Fruit fly (Drosophila melanogaster): ENCODE measurements around the gene CG14374.

DNA sequence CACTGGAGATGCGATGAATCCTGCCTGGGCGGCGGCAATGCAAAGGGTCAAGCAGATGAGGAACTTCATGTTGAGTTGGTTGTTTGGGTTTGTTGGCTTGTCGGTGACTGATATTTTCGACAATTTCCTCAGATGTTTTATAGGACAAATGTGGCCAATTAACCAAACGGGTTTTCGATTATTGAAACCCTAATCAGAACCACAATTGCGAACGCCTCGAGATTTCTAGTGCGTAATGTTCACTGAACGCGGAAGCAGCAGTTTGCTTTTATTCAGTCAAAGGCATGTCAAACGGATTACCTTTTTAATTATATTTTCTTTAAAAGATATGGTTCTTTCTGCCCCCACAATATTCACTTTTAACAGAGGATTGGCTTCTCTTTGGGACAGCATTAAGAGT lies at the start of gene CG14374:
- TF ChIP-seq CG7101 (tag; optimal IDR thresholded peaks at IDR 0.05) (no peak), CG5204 (GFP tag; optimal IDR thresholded peaks at IDR 0.05) (no peak), CG7045 (GFP tag; optimal IDR thresholded peaks at IDR 0.05) (no peak), kay (GFP tag; ENCODE audit: borderline replicate concordance) (no peak), CG33017 (tag; optimal IDR thresholded peaks at IDR 0.05) (no peak), Crg-1 (GFP tag; optimal IDR thresholded peaks at IDR 0.05) (no peak), cnc (optimal IDR thresholded peaks at IDR 0.05) (no peak), ovo (GFP tag; optimal IDR thresholded peaks at IDR 0.05) (no peak), toe (GFP tag; optimal IDR thresholded peaks at IDR 0.05) (no peak), CG11617 (GFP tag; optimal IDR thresholded peaks at IDR 0.05) (no peak), tj (GFP tag; optimal IDR thresholded peaks at IDR 0.05) (no peak), cic (GFP tag; optimal IDR thresholded peaks at IDR 0.05) (no peak)

Measured in whole organism, adult.